Worm (Caenorhabditis elegans) whole organism, young adult: ENCODE measurements around the gene T19D12.6.

Experiments
- C17E4.6 ChIP-seq: fragments of 200-800 bp; sonication (Bioruptor generic); IDR thresholded peaks from 2 replicates; pipeline ENCODE4 v1.3.6; 2022; ENCODE audit warnings: missing genetic modification reagents, missing genetic modification characterization, missing compliant biosample characterization
- Y53G8AR.9 ChIP-seq: fragments of 200-800 bp; sonication (Bioruptor generic); conservative IDR thresholded peaks from 2 replicates; pipeline ENCODE4 v1.3.6; 2022; ENCODE audit warnings: missing genetic modification reagents, missing genetic modification characterization, missing compliant biosample characterization
- ama-1 ChIP-seq, 3 experiments: fragments of 150-350 bp in 1 of 3; sonication (generic microtip) in 2 of 3; optimal IDR thresholded peaks; 2 replicates each; lab custom pipeline; 2014 to 2018; ENCODE audit warnings: missing biosample characterization in 2 of 3, missing genetic modification characterization in 2 of 3, missing genetic modification reagents in 2 of 3
- ccch-3 ChIP-seq: fragments of 200-800 bp; sonication (Bioruptor generic); optimal IDR thresholded peaks from 2 replicates; lab custom pipeline; 2018; ENCODE audit warnings: mild to moderate bottlenecking, missing genetic modification characterization, missing compliant biosample characterization
- cebp-2 ChIP-seq: fragments of 200-800 bp; sonication (Bioruptor generic); IDR thresholded peaks from 2 replicates; pipeline ENCODE4 v1.3.6; 2022; ENCODE audit warnings: missing genetic modification characterization, missing compliant biosample characterization
- dpl-1 ChIP-seq: fragments of 150-350 bp; optimal IDR thresholded peaks from 2 replicates; lab custom pipeline; 2014; ENCODE audit warnings: missing biosample characterization, missing genetic modification reagents, missing genetic modification characterization
- gei-17 ChIP-seq: fragments of 200-800 bp; sonication (Bioruptor generic); optimal IDR thresholded peaks from 2 replicates; lab custom pipeline; 2018; ENCODE audit warnings: mild to moderate bottlenecking, missing genetic modification characterization, missing compliant biosample characterization
- nhr-120 ChIP-seq: fragments of 200-800 bp; sonication (Bioruptor generic); IDR thresholded peaks from 2 replicates; pipeline ENCODE4 v1.3.6; 2022; ENCODE audit warnings: missing genetic modification characterization, missing compliant biosample characterization
- pha-4 ChIP-seq: fragments of 150-350 bp; sonication (generic microtip); optimal IDR thresholded peaks from 2 replicates; lab custom pipeline; 2014; ENCODE audit warnings: missing biosample characterization, missing genetic modification reagents, missing genetic modification characterization
- snpc-4 ChIP-seq, 5 experiments: fragments of 150-350 bp in 1 of 5; sonication (generic microtip) in 4 of 5; optimal IDR thresholded peaks; 2 replicates each; lab custom pipeline; 2014 to 2018; ENCODE audit warnings: missing genetic modification characterization in 5 of 5, missing biosample characterization in 3 of 5, antibody characterized with exemption in 2 of 5, mild to moderate bottlenecking in 2 of 5, missing compliant biosample characterization in 2 of 5, missing genotype in 2 of 5, moderate library complexity in 2 of 5, missing genetic modification reagents in 1 of 5

ce11 chrII:6663799-6664198, 20.9 kb upstream of the T19D12.6 start:
- TF ChIP-seq pha-4 (tag; lab: Kevin White, UChicago), result no peak
- no peak for TF ChIP-seq gei-17 (GFP tag; lab: Kevin White, UChicago)
- TF ChIP-seq Y53G8AR.9 (GFP tag; lab: Robert Waterston, UW), result no peak
- no peak for TF ChIP-seq nhr-120 (GFP tag; lab: Robert Waterston, UW)
- TF ChIP-seq dpl-1 (GFP tag; lab: Kevin White, UChicago), result no peak
- no peak for TF ChIP-seq cebp-2 (GFP tag; lab: Robert Waterston, UW)
- TF ChIP-seq ama-1 (optimal IDR thresholded peaks at IDR 0.05; lab: Kevin White, UChicago), result no peak
- TF ChIP-seq ama-1 (GFP tag; optimal IDR thresholded peaks at IDR 0.05; lab: Kevin White, UChicago), result no peak
- no peak for TF ChIP-seq ccch-3 (GFP tag; lab: Kevin White, UChicago)
- no peak for TF ChIP-seq snpc-4 (GFP tag; optimal IDR thresholded peaks at IDR 0.05; lab: Kevin White, UChicago)
- no peak for TF ChIP-seq snpc-4 (tag; optimal IDR thresholded peaks at IDR 0.05; lab: Kevin White, UChicago)
- no peak for TF ChIP-seq C17E4.6 (GFP tag; lab: Robert Waterston, UW)
